Fruit fly (Drosophila melanogaster): ENCODE measurements around the gene CG9698.

- no peak for TF ChIP-seq EcR (GFP tag; optimal IDR thresholded peaks at IDR 0.05)
- no peak for TF ChIP-seq fd96Ca (GFP tag; IDR thresholded peaks at IDR 0.05)
- no peak for TF ChIP-seq Pif1A (GFP tag; optimal IDR thresholded peaks at IDR 0.05)
- no peak for TF ChIP-seq CG13204 (GFP tag; optimal IDR thresholded peaks at IDR 0.05)
- TF ChIP-seq CG15710 (tag; optimal IDR thresholded peaks at IDR 0.05), result no peak
- TF ChIP-seq CG17806 (tag; optimal IDR thresholded peaks at IDR 0.05), result no peak
- TF ChIP-seq CG8301 (tag; optimal IDR thresholded peaks at IDR 0.05), result no peak
Measured at dm6 chr3R:30474667-30475213, 39.8 kb upstream of the CG9698 start.

All from whole organism, pupa.